Worm (Caenorhabditis elegans) whole organism, early embryonic: Measurements from ENCODE around the gene pycr-1.
A peak's percentile ranks its signal among the peaks of the same experiment; 100 is the strongest.

ENCODE experiments used
- B0310.2 ChIP-seq: sonication (generic microtip); optimal IDR thresholded peaks from 2 replicates; lab custom pipeline; 2016; ENCODE audit warnings: mild to moderate bottlenecking, missing genetic modification characterization, missing compliant biosample characterization
- F13C5.2 ChIP-seq: sonication (generic microtip); optimal IDR thresholded peaks from 2 replicates; lab custom pipeline; 2017; ENCODE audit warnings: mild to moderate bottlenecking, missing genetic modification characterization, inconsistent platforms, missing compliant biosample characterization
- aly-1 ChIP-seq: sonication (generic microtip); optimal IDR thresholded peaks from 2 replicates; lab custom pipeline; 2016; ENCODE audit warnings: missing genetic modification characterization, missing compliant biosample characterization
- ama-1 ChIP-seq: fragments of 150-350 bp; optimal IDR thresholded peaks from 2 replicates; lab custom pipeline; 2014
- ceh-13 ChIP-seq: fragments of 200-800 bp; sonication (Bioruptor generic); optimal IDR thresholded peaks from 2 replicates; lab custom pipeline; 2018; ENCODE audit warnings: mild to moderate bottlenecking, missing genetic modification characterization, missing compliant biosample characterization
- ceh-36 ChIP-seq: sonication (generic microtip); optimal IDR thresholded peaks from 2 replicates; lab custom pipeline; 2016; ENCODE audit warnings: missing genetic modification characterization, inconsistent platforms, missing compliant biosample characterization
- ets-7 ChIP-seq: sonication (generic microtip); optimal IDR thresholded peaks from 2 replicates; lab custom pipeline; 2016; ENCODE audit warnings: missing genotype, missing genetic modification characterization, missing compliant biosample characterization
- flt-1 ChIP-seq: fragments of 200-800 bp; sonication (Bioruptor generic); IDR thresholded peaks from 2 replicates; pipeline ENCODE4 v1.3.6; 2022; ENCODE audit warnings: missing genetic modification characterization, missing compliant biosample characterization
- hmbx-1 ChIP-seq: sonication (generic microtip); optimal IDR thresholded peaks from 2 replicates; lab custom pipeline; 2016; ENCODE audit warnings: mild to moderate bottlenecking, missing genetic modification characterization, missing compliant biosample characterization
- hmg-4 ChIP-seq: fragments of 200-800 bp; sonication (Bioruptor generic); optimal IDR thresholded peaks from 2 replicates; lab custom pipeline; 2018; ENCODE audit warnings: mild to moderate bottlenecking, missing genetic modification characterization, missing compliant biosample characterization
- hnd-1 ChIP-seq: sonication (generic microtip); optimal IDR thresholded peaks from 2 replicates; lab custom pipeline; 2016; ENCODE audit warnings: missing genetic modification characterization, missing compliant biosample characterization
- pes-1 ChIP-seq: fragments of 200-800 bp; sonication (Bioruptor generic); IDR thresholded peaks from 2 replicates; pipeline ENCODE4 v1.3.6; 2022; ENCODE audit warnings: missing genetic modification reagents, missing genetic modification characterization, missing compliant biosample characterization
- scrt-1 ChIP-seq: fragments of 200-800 bp; sonication (Bioruptor generic); IDR thresholded peaks from 2 replicates; pipeline ENCODE4 v1.3.6; 2022; ENCODE audit warnings: missing genetic modification characterization, missing compliant biosample characterization
- sea-1 ChIP-seq: fragments of 200-800 bp; sonication (Bioruptor generic); conservative IDR thresholded peaks from 2 replicates; pipeline ENCODE4 v1.3.6; 2022; ENCODE audit warnings: missing genetic modification characterization, missing compliant biosample characterization
- tbx-11 ChIP-seq: fragments of 200-800 bp; sonication (Bioruptor generic); IDR thresholded peaks from 2 replicates; pipeline ENCODE4 v1.3.6; 2022; ENCODE audit warnings: missing genetic modification characterization, missing compliant biosample characterization
- tbx-37 ChIP-seq: fragments of 200-800 bp; sonication (Bioruptor generic); conservative IDR thresholded peaks from 2 replicates; pipeline ENCODE4 v1.3.6; 2022; ENCODE audit warnings: missing genetic modification reagents, missing genetic modification characterization, missing compliant biosample characterization
- tra-4 ChIP-seq: sonication (generic microtip); optimal IDR thresholded peaks from 2 replicates; lab custom pipeline; 2017; ENCODE audit warnings: missing genetic modification characterization, missing compliant biosample characterization

The pycr-1 gene

ce11 chrX:12169390-12169789 is 22.8 kb downstream of the pycr-1 start:
- TF ChIP-seq ama-1 (lab: Kevin White, UChicago) = peak; percentile 38
- TF ChIP-seq ceh-13 = no peak

ce11 chrX:12171631-12172348 is 25.2 kb downstream of the pycr-1 start, which contains the start of gene F57G12.1:
Gene F57G12.1, minus strand, starts transcription at chrX:12171681.
- TF ChIP-seq B0310.2 (tag; lab: Kevin White, UChicago) = no peak
- TF ChIP-seq flt-1 (GFP tag; lab: Robert Waterston, UW) = peak; percentile 11; the same call in 1 of the 2 replicates
- peak; percentile 7 for TF ChIP-seq ceh-13
- no peak for TF ChIP-seq hnd-1
- peak; percentile 83 for TF ChIP-seq ceh-36 (tag; lab: Kevin White, UChicago)
- TF ChIP-seq hmg-4 (GFP tag; lab: Kevin White, UChicago) = peak; percentile 83
- TF ChIP-seq F13C5.2 (tag; lab: Kevin White, UChicago) = peak; percentile 15

- TF ChIP-seq hmbx-1 (tag; lab: Kevin White, UChicago) (no peak), tbx-37 (no peak), ets-7 (tag; lab: Kevin White, UChicago) (no peak), pes-1 (no peak), B0310.2 (tag; lab: Kevin White, UChicago) (no peak), hnd-1 (no peak), ceh-36 (tag; lab: Kevin White, UChicago) (no peak), ama-1 (lab: Kevin White, UChicago) (no peak), F13C5.2 (tag; lab: Kevin White, UChicago) (no peak), flt-1 (GFP tag; lab: Robert Waterston, UW) (no peak)
These were observed 26.0 kb downstream of the pycr-1 start for ce11 chrX:12172482-12173134.

- TF ChIP-seq ets-7 (tag; lab: Kevin White, UChicago) (no peak), hmg-4 (GFP tag; lab: Kevin White, UChicago) (no peak), F13C5.2 (tag; lab: Kevin White, UChicago) (no peak), ama-1 (lab: Kevin White, UChicago) (no peak), pes-1 (no peak), tra-4 (tag; lab: Kevin White, UChicago) (no peak), sea-1 (GFP tag; lab: Robert Waterston, UW) (no peak), B0310.2 (tag; lab: Kevin White, UChicago) (no peak), scrt-1 (GFP tag; lab: Robert Waterston, UW) (no peak), tbx-11 (no peak), aly-1 (tag; lab: Kevin White, UChicago) (no peak), flt-1 (GFP tag; lab: Robert Waterston, UW) (no peak), hnd-1 (no peak), tbx-37 (no peak), ceh-13 (no peak), ceh-36 (tag; lab: Kevin White, UChicago) (no peak), hmbx-1 (tag; lab: Kevin White, UChicago) (no peak)
These were observed 27.4 kb downstream of the pycr-1 start for ce11 chrX:12173989-12174388.

- TF ChIP-seq hmbx-1 (tag; lab: Kevin White, UChicago) = no peak
- TF ChIP-seq flt-1 (GFP tag; lab: Robert Waterston, UW) = no peak
- no peak for TF ChIP-seq F13C5.2 (tag; lab: Kevin White, UChicago)
- TF ChIP-seq ceh-36 (tag; lab: Kevin White, UChicago) = no peak
- TF ChIP-seq ets-7 (tag; lab: Kevin White, UChicago) = no peak
- no peak for TF ChIP-seq tbx-11
- TF ChIP-seq ceh-13 = no peak
- TF ChIP-seq hnd-1 = no peak
- no peak for TF ChIP-seq tbx-37
- no peak for TF ChIP-seq B0310.2 (tag; lab: Kevin White, UChicago)
- no peak for TF ChIP-seq pes-1
- no peak for TF ChIP-seq sea-1 (GFP tag; lab: Robert Waterston, UW)
- no peak for TF ChIP-seq tra-4 (tag; lab: Kevin White, UChicago)
These were observed 28.2 kb downstream of the pycr-1 start for ce11 chrX:12174686-12175404.

ce11 chrX:12175667-12176278 is 29.1 kb downstream of the pycr-1 start:
- TF ChIP-seq B0310.2 (tag; lab: Kevin White, UChicago) (no peak), flt-1 (GFP tag; lab: Robert Waterston, UW) (no peak), F13C5.2 (tag; lab: Kevin White, UChicago) (no peak), tbx-37 (no peak), ama-1 (lab: Kevin White, UChicago) (no peak), ceh-36 (tag; lab: Kevin White, UChicago) (no peak), aly-1 (tag; lab: Kevin White, UChicago) (no peak), tbx-11 (no peak), ets-7 (tag; lab: Kevin White, UChicago) (no peak), tra-4 (tag; lab: Kevin White, UChicago) (no peak)

ce11 chrX:12176394-12176793 is 29.8 kb downstream of the pycr-1 start:
- no peak for TF ChIP-seq aly-1 (tag; lab: Kevin White, UChicago)
- TF ChIP-seq tbx-37 = no peak
- no peak for TF ChIP-seq hmbx-1 (tag; lab: Kevin White, UChicago)
- TF ChIP-seq hnd-1 = no peak
- no peak for TF ChIP-seq ama-1 (lab: Kevin White, UChicago)
- TF ChIP-seq sea-1 (GFP tag; lab: Robert Waterston, UW) = no peak
- no peak for TF ChIP-seq ets-7 (tag; lab: Kevin White, UChicago)
- TF ChIP-seq scrt-1 (GFP tag; lab: Robert Waterston, UW) = no peak
- no peak for TF ChIP-seq flt-1 (GFP tag; lab: Robert Waterston, UW)
- no peak for TF ChIP-seq hmg-4 (GFP tag; lab: Kevin White, UChicago)
- no peak for TF ChIP-seq tra-4 (tag; lab: Kevin White, UChicago)
- TF ChIP-seq tbx-11 = no peak
- TF ChIP-seq B0310.2 (tag; lab: Kevin White, UChicago) = no peak
- TF ChIP-seq F13C5.2 (tag; lab: Kevin White, UChicago) = no peak
